Worm (Caenorhabditis elegans) whole organism, L3 larva: ENCODE measurements around the gene EGAP1.1.

Experiments
- R02D3.7 ChIP-seq: fragments of 150-350 bp; optimal IDR thresholded peaks from 2 replicates; lab custom pipeline; 2014; ENCODE audit warnings: missing biosample characterization, missing genetic modification characterization
- ZK546.5 ChIP-seq: sonication (generic microtip); optimal IDR thresholded peaks from 2 replicates; lab custom pipeline; 2017; ENCODE audit warnings: missing biosample characterization, missing genetic modification characterization
- aly-2 ChIP-seq: fragments of 150-350 bp; optimal IDR thresholded peaks from 2 replicates; lab custom pipeline; 2014; ENCODE audit warnings: missing biosample characterization, missing genetic modification characterization
- ceh-28 ChIP-seq: fragments of 150-350 bp; optimal IDR thresholded peaks from 2 replicates; lab custom pipeline; 2014; ENCODE audit warnings: missing biosample characterization, missing genetic modification reagents, missing genetic modification characterization
- egl-27 ChIP-seq: sonication (generic microtip); optimal IDR thresholded peaks from 4 replicates; lab custom pipeline; 2017; ENCODE audit warnings: missing biosample characterization, missing genetic modification reagents, missing genetic modification characterization
- egl-5 ChIP-seq: fragments of 150-350 bp; optimal IDR thresholded peaks from 2 replicates; lab custom pipeline; 2017; ENCODE audit warnings: missing biosample characterization, missing genetic modification reagents, missing genetic modification characterization, inconsistent platforms
- elt-1 ChIP-seq: fragments of 150-350 bp; optimal IDR thresholded peaks from 2 replicates; lab custom pipeline; 2014; ENCODE audit warnings: missing biosample characterization, missing genetic modification characterization
- elt-2 ChIP-seq: sonication (generic microtip); optimal IDR thresholded peaks from 2 replicates; lab custom pipeline; 2016; ENCODE audit warnings: missing genetic modification reagents, mild to moderate bottlenecking, missing genetic modification characterization, missing compliant biosample characterization
- elt-3 ChIP-seq, 3 experiments: fragments of 150-350 bp in 1 of 3; sonication (generic microtip) in 2 of 3; optimal IDR thresholded peaks; 2 replicates in 2 of 3; 4 replicates in 1 of 3; lab custom pipeline; 2014 to 2017; ENCODE audit warnings: missing biosample characterization in 3 of 3, missing genetic modification characterization in 3 of 3
- fos-1 ChIP-seq: fragments of 150-350 bp; optimal IDR thresholded peaks from 2 replicates; lab custom pipeline; 2014; ENCODE audit warnings: missing biosample characterization, missing genetic modification characterization
- hmg-11 ChIP-seq: sonication (generic microtip); optimal IDR thresholded peaks from 2 replicates; lab custom pipeline; 2016; ENCODE audit warnings: missing genetic modification characterization, missing compliant biosample characterization
- jun-1 ChIP-seq: fragments of 150-350 bp; optimal IDR thresholded peaks from 2 replicates; lab custom pipeline; 2014; ENCODE audit warnings: missing biosample characterization, missing genetic modification reagents, missing genetic modification characterization
- lin-15B ChIP-seq: fragments of 150-350 bp; optimal IDR thresholded peaks from 2 replicates; lab custom pipeline; 2014; ENCODE audit warnings: missing biosample characterization, missing genetic modification characterization
- lsy-12 ChIP-seq: sonication (generic microtip); optimal IDR thresholded peaks from 2 replicates; lab custom pipeline; 2016; ENCODE audit warnings: mild to moderate bottlenecking, missing genetic modification characterization, missing compliant biosample characterization
- mdl-1 ChIP-seq: fragments of 150-350 bp; optimal IDR thresholded peaks from 2 replicates; lab custom pipeline; 2014; ENCODE audit warnings: missing biosample characterization, missing genetic modification characterization
- nfya-1 ChIP-seq: sonication (generic microtip); optimal IDR thresholded peaks from 2 replicates; lab custom pipeline; 2017; ENCODE audit warnings: missing genetic modification characterization, mild to moderate bottlenecking, missing compliant biosample characterization, antibody characterized with exemption, moderate library complexity; ENCODE audit not compliant: insufficient read depth
- nhr-237 ChIP-seq: fragments of 150-350 bp; optimal IDR thresholded peaks from 2 replicates; lab custom pipeline; 2014; ENCODE audit warnings: missing biosample characterization, missing genetic modification characterization
- nhr-25 ChIP-seq: sonication (generic microtip); optimal IDR thresholded peaks from 2 replicates; lab custom pipeline; 2017; ENCODE audit warnings: missing biosample characterization, missing genetic modification characterization
- nhr-67 ChIP-seq: fragments of 150-350 bp; optimal IDR thresholded peaks from 2 replicates; lab custom pipeline; 2014; ENCODE audit warnings: missing biosample characterization, missing genetic modification characterization
- nhr-76 ChIP-seq: fragments of 150-350 bp; sonication (generic microtip); optimal IDR thresholded peaks from 5 replicates; lab custom pipeline; 2014; ENCODE audit warnings: missing biosample characterization, missing genetic modification characterization
- nhr-77 ChIP-seq: fragments of 150-350 bp; optimal IDR thresholded peaks from 2 replicates; lab custom pipeline; 2014; ENCODE audit warnings: missing biosample characterization, missing genetic modification characterization
- pha-4 ChIP-seq: fragments of 150-350 bp; optimal IDR thresholded peaks from 2 replicates; lab custom pipeline; 2014; ENCODE audit warnings: missing biosample characterization, missing genetic modification reagents, missing genetic modification characterization
- pqm-1 ChIP-seq: fragments of 150-350 bp; optimal IDR thresholded peaks from 2 replicates; lab custom pipeline; 2017; ENCODE audit warnings: missing biosample characterization, missing genetic modification characterization, inconsistent platforms
- skn-1 ChIP-seq: fragments of 150-350 bp; optimal IDR thresholded peaks from 2 replicates; lab custom pipeline; 2014; ENCODE audit warnings: missing biosample characterization, missing genetic modification characterization
- snpc-4 ChIP-seq: fragments of 150-350 bp; optimal IDR thresholded peaks from 2 replicates; lab custom pipeline; 2014; ENCODE audit warnings: missing biosample characterization, missing genetic modification characterization
- unc-39 ChIP-seq: sonication (generic microtip); optimal IDR thresholded peaks from 4 replicates; lab custom pipeline; 2017; ENCODE audit warnings: missing biosample characterization, missing genetic modification characterization
- ztf-11 ChIP-seq: fragments of 150-350 bp; optimal IDR thresholded peaks from 2 replicates; lab custom pipeline; 2014; ENCODE audit warnings: missing biosample characterization, missing genetic modification characterization

Gene EGAP1.1

ce11 chrIII:5965368-5965767 lies 28.3 kb upstream of the EGAP1.1 start:
- TF ChIP-seq lsy-12 (tag; lab: Kevin White, UChicago) (no peak), ztf-11 (tag; lab: Kevin White, UChicago) (no peak), pha-4 (tag; lab: Kevin White, UChicago) (peak; percentile 10), elt-1 (tag; lab: Kevin White, UChicago) (peak; percentile 75)

- TF ChIP-seq mdl-1 (tag; lab: Kevin White, UChicago) (no peak), elt-2 (tag; lab: Kevin White, UChicago) (peak; percentile 54), pqm-1 (tag; lab: Kevin White, UChicago) (no peak), elt-3 (tag; optimal IDR thresholded peaks at IDR 0.05; lab: Kevin White, UChicago) (peak in 1 of 3 experiments; percentile 11), pha-4 (tag; lab: Kevin White, UChicago) (peak; percentile 49), nhr-77 (tag; lab: Kevin White, UChicago) (no peak), ceh-28 (tag; lab: Kevin White, UChicago) (no peak), ZK546.5 (tag; lab: Kevin White, UChicago) (no peak)
- TF ChIP-seq, all 47 proteins: peak for 3
Measured at ce11 chrIII:5964058-5964632, 27.1 kb upstream of the EGAP1.1 start.

- TF ChIP-seq aly-2 (tag; lab: Kevin White, UChicago) = no peak
- TF ChIP-seq nhr-25 (tag; lab: Kevin White, UChicago) = no peak
Measured at ce11 chrIII:5961560-5961959, 24.5 kb upstream of the EGAP1.1 start.

ce11 chrIII:5959049-5959448 lies 22.0 kb upstream of the EGAP1.1 start:
- TF ChIP-seq pha-4 (tag; lab: Kevin White, UChicago) = peak; percentile 39
- TF ChIP-seq unc-39 (tag; lab: Kevin White, UChicago) = no peak
- no peak for TF ChIP-seq elt-3 (tag; optimal IDR thresholded peaks at IDR 0.05; lab: Kevin White, UChicago)
- no peak for TF ChIP-seq nhr-77 (tag; lab: Kevin White, UChicago)
- no peak for TF ChIP-seq lsy-12 (tag; lab: Kevin White, UChicago)
- TF ChIP-seq ztf-11 (tag; lab: Kevin White, UChicago) = no peak

ce11 chrIII:5958172-5958886 lies 21.3 kb upstream of the EGAP1.1 start, which contains the start of the genes nono-1 and nop-1:
nono-1 (minus strand) TSS chrIII:5958246.
nop-1 (plus strand) TSS chrIII:5958722.
- TF ChIP-seq nhr-77 (tag; lab: Kevin White, UChicago) = no peak
- peak; percentile 1 for TF ChIP-seq hmg-11 (tag; lab: Kevin White, UChicago)
- TF ChIP-seq nfya-1 (tag; lab: Kevin White, UChicago) = peak; percentile 84
- TF ChIP-seq snpc-4 (tag; lab: Kevin White, UChicago) = peak; percentile 36
- no peak for TF ChIP-seq nhr-76 (tag; lab: Kevin White, UChicago)

ce11 chrIII:5953913-5954290 lies 16.9 kb upstream of the EGAP1.1 start:
- TF ChIP-seq ZK546.5 (tag; lab: Kevin White, UChicago) = no peak
- TF ChIP-seq nhr-67 (tag; lab: Kevin White, UChicago) = no peak
- no peak for TF ChIP-seq nhr-76 (tag; lab: Kevin White, UChicago)
- TF ChIP-seq jun-1 (tag; lab: Kevin White, UChicago) = no peak
- TF ChIP-seq R02D3.7 = no peak
- TF ChIP-seq lin-15B (tag; lab: Kevin White, UChicago) = no peak
- TF ChIP-seq egl-5 (tag; lab: Kevin White, UChicago) = no peak
- no peak for TF ChIP-seq fos-1 (tag; lab: Kevin White, UChicago)
- no peak for TF ChIP-seq skn-1
- TF ChIP-seq nhr-237 (tag; lab: Kevin White, UChicago) = no peak
- no peak for TF ChIP-seq egl-27
- TF ChIP-seq aly-2 (tag; lab: Kevin White, UChicago) = no peak
